Worm (Caenorhabditis elegans): Measurements from ENCODE around the gene K10C2.8.

The K10C2.8 gene

DNA sequence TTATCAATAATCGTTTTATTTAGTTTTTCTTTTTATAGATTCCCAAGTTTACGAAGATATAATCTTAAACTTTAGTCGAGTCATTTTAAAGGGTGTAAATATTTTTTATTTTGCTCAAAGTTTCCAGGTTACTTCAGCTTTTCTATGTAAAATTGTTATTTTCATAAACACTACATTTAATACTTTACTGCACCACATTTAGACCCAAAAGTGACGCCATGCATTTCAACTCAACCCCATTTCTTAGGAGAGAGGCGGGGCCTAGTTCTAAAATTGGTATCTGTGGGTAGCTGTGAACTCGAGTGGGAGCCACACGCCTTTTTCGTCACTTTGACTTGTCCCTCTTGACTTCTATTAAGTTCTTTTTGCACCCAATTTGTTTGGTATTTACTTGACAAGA is 24.9 kb downstream of the K10C2.8 start, which contains the start of gene T22E5.1:
T22E5.1 (plus strand) TSS at position 301 of the 400 bp plus-strand sequence.
- TF ChIP-seq sma-3 (GFP tag; optimal IDR thresholded peaks at IDR 0.05) (no peak), nhr-6 (tag; optimal IDR thresholded peaks at IDR 0.05) (no peak)

ce11 chrX:6410177-6410765 is 27.2 kb downstream of the K10C2.8 start, which contains the start of gene mup-2:
mup-2 (minus strand) TSS chrX:6410227.
- no peak for TF ChIP-seq nhr-23 (tag; optimal IDR thresholded peaks at IDR 0.05)
- peak; percentile 80 for TF ChIP-seq sma-9 (GFP tag; optimal IDR thresholded peaks at IDR 0.05)
- TF ChIP-seq sma-9 (tag; optimal IDR thresholded peaks at IDR 0.05): no peak
- TF ChIP-seq Y55F3AM.14 (GFP tag; optimal IDR thresholded peaks at IDR 0.05): no peak
- TF ChIP-seq unc-62 (GFP tag; optimal IDR thresholded peaks at IDR 0.05): no peak
- TF ChIP-seq egl-27 (tag; optimal IDR thresholded peaks at IDR 0.05): no peak
- no peak for TF ChIP-seq nhr-25 (tag; optimal IDR thresholded peaks at IDR 0.05)
- no peak for TF ChIP-seq unc-39 (tag; optimal IDR thresholded peaks at IDR 0.05)
- no peak for TF ChIP-seq nhr-12 (tag; optimal IDR thresholded peaks at IDR 0.05)
- TF ChIP-seq R02D3.7 (tag; optimal IDR thresholded peaks at IDR 0.05): no peak
- no peak for TF ChIP-seq crh-2 (tag; optimal IDR thresholded peaks at IDR 0.05)
- peak in 1 of 2 experiments; percentile 25 for TF ChIP-seq lsy-2 (tag; optimal IDR thresholded peaks at IDR 0.05)
- no peak for TF ChIP-seq sma-3 (GFP tag; optimal IDR thresholded peaks at IDR 0.05)
- TF ChIP-seq elt-1 (tag; optimal IDR thresholded peaks at IDR 0.05): no peak
- no peak for TF ChIP-seq nhr-21 (tag; optimal IDR thresholded peaks at IDR 0.05)
- TF ChIP-seq mbf-1 (tag; optimal IDR thresholded peaks at IDR 0.05): no peak
- TF ChIP-seq ZK546.5 (tag; optimal IDR thresholded peaks at IDR 0.05): no peak
- TF ChIP-seq peb-1 (tag; optimal IDR thresholded peaks at IDR 0.05): no peak
- no peak for TF ChIP-seq nhr-11 (tag; optimal IDR thresholded peaks at IDR 0.05)
- TF ChIP-seq nhr-77 (tag; optimal IDR thresholded peaks at IDR 0.05): no peak
- TF ChIP-seq mab-5 (tag; optimal IDR thresholded peaks at IDR 0.05): no peak
- TF ChIP-seq F13H6.1 (tag; optimal IDR thresholded peaks at IDR 0.05): peak; percentile 87
- no peak for TF ChIP-seq alr-1 (tag; optimal IDR thresholded peaks at IDR 0.05)
- TF ChIP-seq snpc-4 (tag; optimal IDR thresholded peaks at IDR 0.05): no peak
- no peak for TF ChIP-seq ceh-82 (tag; optimal IDR thresholded peaks at IDR 0.05)
- peak; percentile 3 for TF ChIP-seq C34F6.9 (tag; optimal IDR thresholded peaks at IDR 0.05)
- TF ChIP-seq elt-3 (tag; optimal IDR thresholded peaks at IDR 0.05): no peak
- TF ChIP-seq ztf-4 (tag; optimal IDR thresholded peaks at IDR 0.05): no peak
- TF ChIP-seq nhr-10 (tag; optimal IDR thresholded peaks at IDR 0.05): no peak
- TF ChIP-seq ceh-16 (tag; optimal IDR thresholded peaks at IDR 0.05): no peak
- no peak for TF ChIP-seq ztf-11 (tag; optimal IDR thresholded peaks at IDR 0.05)
- no peak for TF ChIP-seq dmd-4 (tag; optimal IDR thresholded peaks at IDR 0.05)
- TF ChIP-seq skn-1 (tag; optimal IDR thresholded peaks at IDR 0.05): no peak
- TF ChIP-seq lin-39 (tag; optimal IDR thresholded peaks at IDR 0.05): no peak
- TF ChIP-seq zag-1 (tag; optimal IDR thresholded peaks at IDR 0.05): no peak
- peak; percentile 61 for TF ChIP-seq nhr-129 (tag; optimal IDR thresholded peaks at IDR 0.05)
- TF ChIP-seq nhr-237 (tag; optimal IDR thresholded peaks at IDR 0.05): no peak
- TF ChIP-seq lin-11 (tag; optimal IDR thresholded peaks at IDR 0.05): no peak
- no peak for TF ChIP-seq fos-1 (tag; optimal IDR thresholded peaks at IDR 0.05)
- TF ChIP-seq sem-4 (tag; optimal IDR thresholded peaks at IDR 0.05): no peak
- TF ChIP-seq lin-13 (GFP tag; optimal IDR thresholded peaks at IDR 0.05): no peak

DNA sequence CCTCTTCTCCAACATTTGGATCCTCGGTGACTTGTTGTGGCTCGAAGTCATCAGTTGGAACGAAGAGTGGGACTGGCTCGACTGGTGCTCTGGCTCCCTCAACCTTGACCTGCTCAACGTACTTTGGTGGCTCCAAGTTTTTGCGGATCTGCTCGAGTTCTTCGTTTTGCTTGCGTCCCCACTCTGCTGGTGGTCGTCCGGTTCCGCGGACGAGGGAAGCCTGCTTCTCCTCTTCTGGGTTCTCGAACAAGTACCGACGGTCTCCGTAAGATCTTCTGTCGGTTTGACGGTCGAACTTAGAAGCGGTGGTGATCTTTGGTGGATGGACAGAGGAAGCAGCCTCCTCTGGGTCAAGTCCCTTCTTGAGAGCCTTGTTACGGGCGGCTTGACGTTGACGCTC is 28.7 kb downstream of the K10C2.8 start:
- no peak for TF ChIP-seq elt-1 (tag; optimal IDR thresholded peaks at IDR 0.05)
- no peak for TF ChIP-seq nhr-12 (tag; optimal IDR thresholded peaks at IDR 0.05)
- TF ChIP-seq sma-3 (GFP tag; optimal IDR thresholded peaks at IDR 0.05): no peak
- TF ChIP-seq unc-39 (tag; optimal IDR thresholded peaks at IDR 0.05): no peak
- no peak for TF ChIP-seq nhr-10 (tag; optimal IDR thresholded peaks at IDR 0.05)
- TF ChIP-seq ama-1 (optimal IDR thresholded peaks at IDR 0.05): no peak
- no peak for TF ChIP-seq gmeb-1 (tag; optimal IDR thresholded peaks at IDR 0.05)
- no peak for TF ChIP-seq unc-62 (GFP tag; optimal IDR thresholded peaks at IDR 0.05)
- TF ChIP-seq ZK546.5 (tag; optimal IDR thresholded peaks at IDR 0.05): no peak
- no peak for TF ChIP-seq alr-1 (tag; optimal IDR thresholded peaks at IDR 0.05)
- TF ChIP-seq elt-3 (tag; optimal IDR thresholded peaks at IDR 0.05): no peak
- TF ChIP-seq nhr-6 (tag; optimal IDR thresholded peaks at IDR 0.05): no peak
- TF ChIP-seq unc-55 (GFP tag; optimal IDR thresholded peaks at IDR 0.05): no peak
- no peak for TF ChIP-seq ceh-82 (tag; optimal IDR thresholded peaks at IDR 0.05)
- no peak for TF ChIP-seq snpc-4 (tag; optimal IDR thresholded peaks at IDR 0.05)
- no peak for TF ChIP-seq crh-2 (tag; optimal IDR thresholded peaks at IDR 0.05)
- TF ChIP-seq mdl-1 (tag; optimal IDR thresholded peaks at IDR 0.05): no peak
- no peak for TF ChIP-seq nhr-129 (tag; optimal IDR thresholded peaks at IDR 0.05)
